Fruit fly (Drosophila melanogaster) whole organism, prepupa: Measurements from ENCODE around the gene CG43156.
A peak's percentile ranks its signal among the peaks of the same experiment; 100 is the strongest.

ENCODE experiments used
- CG10631 ChIP-seq: fragments of 200-800 bp; sonication (Bioruptor generic); optimal IDR thresholded peaks from 2 replicates; lab custom pipeline; 2016; ENCODE audit warnings: missing biosample characterization, missing genetic modification characterization
- CG11294 ChIP-seq: fragments of 200-800 bp; sonication (Bioruptor generic); IDR thresholded peaks from 2 replicates; pipeline ENCODE4 v1.3.6; 2022; ENCODE audit warnings: missing biosample characterization, missing genetic modification characterization
- CG11902 ChIP-seq: fragments of 200-800 bp; sonication (Bioruptor generic); optimal IDR thresholded peaks from 3 replicates; lab custom pipeline; 2016; ENCODE audit warnings: missing biosample characterization, missing genetic modification characterization
- CG15336 ChIP-seq: fragments of 200-800 bp; sonication (Bioruptor generic); IDR thresholded peaks from 2 replicates; pipeline ENCODE4 v1.3.6; 2022; ENCODE audit warnings: missing biosample characterization, missing genetic modification characterization
- CG1621 ChIP-seq: fragments of 200-800 bp; sonication (Bioruptor generic); optimal IDR thresholded peaks from 3 replicates; lab custom pipeline; 2018; ENCODE audit warnings: missing biosample characterization, mild to moderate bottlenecking, missing genetic modification characterization
- CG16779 ChIP-seq: fragments of 200-800 bp; sonication (Bioruptor generic); optimal IDR thresholded peaks from 3 replicates; lab custom pipeline; 2017; ENCODE audit warnings: missing biosample characterization, mild to moderate bottlenecking, missing genetic modification characterization
- CG3032 ChIP-seq: fragments of 200-800 bp; optimal IDR thresholded peaks from 2 replicates; lab custom pipeline; 2019; ENCODE audit warnings: missing biosample characterization, mild to moderate bottlenecking, missing genetic modification characterization, moderate library complexity
- CG31627 ChIP-seq: fragments of 200-800 bp; sonication (Bioruptor generic); optimal IDR thresholded peaks from 3 replicates; lab custom pipeline; 2016; ENCODE audit warnings: missing biosample characterization, missing genetic modification characterization
- CG32006 ChIP-seq: fragments of 200-800 bp; sonication (Bioruptor generic); optimal IDR thresholded peaks from 3 replicates; lab custom pipeline; 2017; ENCODE audit warnings: missing biosample characterization, mild to moderate bottlenecking, missing genetic modification characterization
- CG3919 ChIP-seq: fragments of 200-800 bp; sonication (Bioruptor generic); optimal IDR thresholded peaks from 3 replicates; lab custom pipeline; 2016; ENCODE audit warnings: missing biosample characterization, missing genetic modification characterization
- CG6163 ChIP-seq: fragments of 200-800 bp; sonication (Bioruptor generic); IDR thresholded peaks from 3 replicates; pipeline ENCODE4 v1.3.6; 2022; ENCODE audit warnings: missing biosample characterization, missing genetic modification characterization
- CG6276 ChIP-seq: fragments of 200-800 bp; sonication (Bioruptor generic); optimal IDR thresholded peaks from 2 replicates; lab custom pipeline; 2017; ENCODE audit warnings: missing biosample characterization, mild to moderate bottlenecking, missing genetic modification characterization
- CG6808 ChIP-seq: fragments of 200-800 bp; sonication (Bioruptor generic); optimal IDR thresholded peaks from 3 replicates; lab custom pipeline; 2017; ENCODE audit warnings: missing biosample characterization, missing genetic modification characterization, mild to moderate bottlenecking, moderate library complexity, missing genetic modification reagents
- CG6854 ChIP-seq: fragments of 200-800 bp; sonication (Bioruptor generic); optimal IDR thresholded peaks from 2 replicates; lab custom pipeline; 2017; ENCODE audit warnings: missing biosample characterization, mild to moderate bottlenecking, missing genetic modification characterization
- CG7368 ChIP-seq: fragments of 200-800 bp; sonication (Bioruptor generic); optimal IDR thresholded peaks from 3 replicates; lab custom pipeline; 2016; ENCODE audit warnings: missing biosample characterization, missing genetic modification characterization
- CG8119 ChIP-seq: fragments of 200-800 bp; sonication (Bioruptor generic); IDR thresholded peaks from 3 replicates; pipeline ENCODE4 v1.3.6; 2022; ENCODE audit warnings: missing biosample characterization, missing genetic modification characterization
- CG8319 ChIP-seq: fragments of 200-800 bp; sonication (Bioruptor generic); optimal IDR thresholded peaks from 3 replicates; lab custom pipeline; 2016; ENCODE audit warnings: missing biosample characterization, missing genetic modification characterization
- CG9139 ChIP-seq: fragments of 200-800 bp; sonication (Bioruptor generic); optimal IDR thresholded peaks from 3 replicates; lab custom pipeline; 2017; ENCODE audit warnings: missing biosample characterization, mild to moderate bottlenecking, missing genetic modification characterization
- Eip75B ChIP-seq: fragments of 200-800 bp; sonication (Bioruptor generic); optimal IDR thresholded peaks from 3 replicates; lab custom pipeline; 2016; ENCODE audit warnings: missing biosample characterization, missing genetic modification characterization
- Eip78C ChIP-seq: fragments of 200-800 bp; sonication (Bioruptor generic); peaks from one replicate; lab custom pipeline; 2016; ENCODE audit warnings: missing biosample characterization, missing genetic modification characterization
- Eip93F ChIP-seq: fragments of 200-800 bp; sonication (Bioruptor generic); optimal IDR thresholded peaks from 2 replicates; lab custom pipeline; 2016; ENCODE audit warnings: missing biosample characterization, mild to moderate bottlenecking, missing genetic modification characterization
- Ets96B ChIP-seq: fragments of 200-800 bp; optimal IDR thresholded peaks from 2 replicates; lab custom pipeline; 2019; ENCODE audit warnings: missing biosample characterization, mild to moderate bottlenecking, missing genetic modification characterization, moderate library complexity
- Gug ChIP-seq: fragments of 200-800 bp; sonication (Bioruptor generic); IDR thresholded peaks from 2 replicates; pipeline ENCODE4 v1.3.6; 2022; ENCODE audit warnings: missing biosample characterization, missing genetic modification characterization
- Hr39 ChIP-seq: fragments of 200-800 bp; sonication (Bioruptor generic); optimal IDR thresholded peaks from 2 replicates; lab custom pipeline; 2016; ENCODE audit warnings: missing biosample characterization, missing genetic modification characterization
- Hr4 ChIP-seq: fragments of 200-800 bp; sonication (Bioruptor generic); optimal IDR thresholded peaks from 3 replicates; lab custom pipeline; 2016; ENCODE audit warnings: missing biosample characterization, missing genetic modification characterization
- Lpt ChIP-seq: fragments of 200-800 bp; sonication (Bioruptor generic); optimal IDR thresholded peaks from 3 replicates; lab custom pipeline; 2016; ENCODE audit warnings: missing biosample characterization, missing genetic modification characterization
- OdsH ChIP-seq: fragments of 200-800 bp; sonication (Bioruptor generic); optimal IDR thresholded peaks from 3 replicates; lab custom pipeline; 2016; ENCODE audit warnings: missing biosample characterization, missing genetic modification characterization
- Smox ChIP-seq: fragments of 200-800 bp; sonication (Bioruptor generic); optimal IDR thresholded peaks from 3 replicates; lab custom pipeline; 2016; ENCODE audit warnings: missing biosample characterization, missing genetic modification characterization
- Sox102F ChIP-seq: fragments of 200-800 bp; sonication (Bioruptor generic); optimal IDR thresholded peaks from 2 replicates; lab custom pipeline; 2016; ENCODE audit warnings: missing biosample characterization, mild to moderate bottlenecking, missing genetic modification characterization
- Sox14 ChIP-seq: fragments of 200-800 bp; sonication (Bioruptor generic); optimal IDR thresholded peaks from 3 replicates; lab custom pipeline; 2016; ENCODE audit warnings: missing biosample characterization, missing genetic modification characterization
- Sox15 ChIP-seq: fragments of 200-800 bp; sonication (Bioruptor generic); optimal IDR thresholded peaks from 3 replicates; lab custom pipeline; 2016; ENCODE audit warnings: missing biosample characterization, missing genetic modification characterization
- achi ChIP-seq: fragments of 200-800 bp; sonication (Bioruptor generic); optimal IDR thresholded peaks from 3 replicates; lab custom pipeline; 2016; ENCODE audit warnings: missing biosample characterization, missing genetic modification characterization
- acj6 ChIP-seq: fragments of 200-800 bp; sonication (Bioruptor generic); optimal IDR thresholded peaks from 3 replicates; lab custom pipeline; 2016; ENCODE audit warnings: missing biosample characterization, missing genetic modification characterization
- dac ChIP-seq: fragments of 200-800 bp; sonication (Bioruptor generic); optimal IDR thresholded peaks from 2 replicates; lab custom pipeline; 2017; ENCODE audit warnings: missing biosample characterization, mild to moderate bottlenecking, missing genetic modification characterization
- eg ChIP-seq: fragments of 200-800 bp; sonication (Bioruptor generic); IDR thresholded peaks from 3 replicates; pipeline ENCODE4 v1.3.6; 2022; ENCODE audit warnings: missing biosample characterization, missing genetic modification characterization
- esn ChIP-seq: fragments of 200-800 bp; sonication (Bioruptor generic); optimal IDR thresholded peaks from 2 replicates; lab custom pipeline; 2016; ENCODE audit warnings: missing biosample characterization, mild to moderate bottlenecking, missing genetic modification characterization, moderate library complexity
- fd85E ChIP-seq: fragments of 200-800 bp; sonication (Bioruptor generic); optimal IDR thresholded peaks from 3 replicates; lab custom pipeline; 2016; ENCODE audit warnings: missing biosample characterization, missing genetic modification characterization
- fkh ChIP-seq: fragments of 200-800 bp; sonication (Bioruptor generic); optimal IDR thresholded peaks from 3 replicates; lab custom pipeline; 2017; ENCODE audit warnings: missing biosample characterization, mild to moderate bottlenecking, missing genetic modification characterization, moderate library complexity
- lz ChIP-seq: fragments of 200-800 bp; sonication (Bioruptor generic); optimal IDR thresholded peaks from 3 replicates; lab custom pipeline; 2016; ENCODE audit warnings: missing biosample characterization, missing genetic modification characterization
- pdm3 ChIP-seq: fragments of 200-800 bp; sonication (Bioruptor generic); optimal IDR thresholded peaks from 3 replicates; lab custom pipeline; 2016; ENCODE audit warnings: missing biosample characterization, missing genetic modification characterization
- spab ChIP-seq: fragments of 200-800 bp; sonication (Bioruptor generic); optimal IDR thresholded peaks from 2 replicates; lab custom pipeline; 2017; ENCODE audit warnings: missing biosample characterization, mild to moderate bottlenecking, missing genetic modification characterization, missing genetic modification reagents
- ss ChIP-seq, 2 experiments: fragments of 200-800 bp; sonication (Bioruptor generic); optimal IDR thresholded peaks; 2 replicates in 1 of 2; 3 replicates in 1 of 2; lab custom pipeline; 2017 to 2018; ENCODE audit warnings: mild to moderate bottlenecking in 2 of 2, missing biosample characterization in 2 of 2, missing genetic modification characterization in 2 of 2, moderate library complexity in 1 of 2
- svp ChIP-seq: fragments of 200-800 bp; sonication (Bioruptor generic); peaks from one replicate; lab custom pipeline; 2016; ENCODE audit warnings: missing biosample characterization, missing genetic modification characterization
- topi ChIP-seq: fragments of 200-800 bp; sonication (Bioruptor generic); optimal IDR thresholded peaks from 3 replicates; lab custom pipeline; 2016; ENCODE audit warnings: missing biosample characterization, missing genetic modification characterization
- vri ChIP-seq: fragments of 200-800 bp; sonication (Bioruptor generic); optimal IDR thresholded peaks from 3 replicates; lab custom pipeline; 2016; ENCODE audit warnings: missing biosample characterization, mild to moderate bottlenecking, missing genetic modification characterization

The CG43156 gene

DNA sequence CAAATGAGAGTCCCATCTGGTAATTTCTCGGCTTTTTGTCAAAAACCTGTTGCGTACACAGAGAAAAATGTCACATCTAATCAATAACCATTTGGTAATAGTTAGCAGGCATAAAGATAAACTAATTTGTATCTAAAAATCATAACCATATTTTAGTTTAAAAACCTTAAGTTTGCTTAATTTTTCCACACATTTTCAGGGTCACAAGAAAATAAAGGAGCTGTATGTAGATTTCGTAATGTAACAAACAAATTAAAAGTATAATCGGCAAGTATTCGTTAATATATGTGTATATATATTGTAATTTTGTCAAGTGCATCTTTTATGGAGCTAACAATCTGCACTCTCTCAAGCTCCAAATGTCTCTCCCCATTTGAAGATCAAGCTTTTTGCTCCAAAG, 14.3 kb upstream of the CG43156 start (continued):
- TF ChIP-seq pdm3 (GFP tag; lab: Kevin White, UChicago) (peak; percentile 79), Eip93F (GFP tag; lab: Kevin White, UChicago) (no peak), spab (peak; percentile 30), svp (peak; percentile 93), Ets96B (tag; lab: Kevin White, UChicago) (peak; percentile 64), topi (GFP tag; lab: Kevin White, UChicago) (peak; percentile 86), lz (GFP tag; lab: Kevin White, UChicago) (peak; percentile 85), Hr39 (GFP tag; lab: Kevin White, UChicago) (peak; percentile 75), CG6854 (GFP tag; lab: Kevin White, UChicago) (peak; percentile 73), Gug (GFP tag; lab: Robert Waterston, UW) (peak; percentile 76), CG32006 (GFP tag; lab: Kevin White, UChicago) (peak; percentile 92), CG3032 (tag; lab: Kevin White, UChicago) (peak; percentile 70), Smox (GFP tag; lab: Kevin White, UChicago) (peak; percentile 82), Sox102F (peak; percentile 73), acj6 (peak; percentile 83), CG7368 (peak; percentile 53), CG6163 (GFP tag; lab: Robert Waterston, UW) (peak; percentile 81)
- TF ChIP-seq, all 60 proteins: peak for 56

DNA sequence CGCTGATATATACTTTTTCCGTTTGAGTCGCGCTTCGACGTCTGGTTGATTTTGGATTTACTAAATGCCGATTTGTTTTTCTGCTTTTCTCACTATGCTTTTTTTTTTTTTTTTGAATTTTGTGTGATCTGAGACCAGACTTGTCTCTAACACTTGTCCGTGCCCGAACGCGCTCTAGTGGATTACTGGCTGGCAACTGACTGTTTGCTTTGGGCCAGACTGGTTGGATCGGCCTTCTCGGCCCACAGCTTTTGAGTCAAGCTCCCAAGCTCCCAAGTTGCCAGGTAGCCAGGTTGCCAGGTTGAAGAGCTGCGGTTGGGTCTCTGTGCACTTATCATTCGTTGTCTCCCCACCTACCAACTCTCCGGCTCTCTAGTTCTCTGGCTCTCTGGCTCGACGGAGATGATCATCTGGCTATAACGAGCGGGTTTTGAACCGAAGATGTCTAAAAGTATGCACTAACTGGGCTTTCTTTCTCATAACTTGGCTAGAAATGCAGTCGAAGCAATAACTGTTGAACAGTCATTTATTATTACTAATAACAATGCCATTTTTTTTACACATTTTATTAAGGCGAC, 10.5 kb upstream of the CG43156 start, which contains the start of gene pot:
TSS of gene pot (minus strand) at position 205 of the 578 bp plus-strand sequence.
- TF ChIP-seq CG6276 (GFP tag; lab: Kevin White, UChicago) (peak; percentile 27), Smox (GFP tag; lab: Kevin White, UChicago) (no peak), CG6163 (GFP tag; lab: Robert Waterston, UW) (0 out of 3 replicates have a peak, but pooled peaks have one; percentile 12), Lpt (peak; percentile 15), CG32006 (GFP tag; lab: Kevin White, UChicago) (peak; percentile 6), CG9139 (peak; percentile 5), CG11902 (GFP tag; lab: Kevin White, UChicago) (no peak), Sox102F (peak; percentile 13), svp (no peak), CG8319 (GFP tag; lab: Kevin White, UChicago) (no peak), lz (GFP tag; lab: Kevin White, UChicago) (no peak), CG16779 (tag; lab: Kevin White, UChicago) (no peak), CG15336 (GFP tag; lab: Robert Waterston, UW) (0 out of 2 replicates have a peak, but pooled peaks have one; percentile 20), CG10631 (no peak), CG6854 (GFP tag; lab: Kevin White, UChicago) (peak; percentile 22), CG3919 (GFP tag; lab: Kevin White, UChicago) (no peak), Eip75B (no peak), OdsH (GFP tag; lab: Kevin White, UChicago) (no peak), spab (no peak), CG6808 (peak; percentile 23), Eip78C (GFP tag; lab: Kevin White, UChicago) (peak; percentile 50), fkh (GFP tag; lab: Kevin White, UChicago) (peak; percentile 15), eg (GFP tag; lab: Robert Waterston, UW) (peak; percentile 49; the same call in 1 of the 3 replicates), CG31627 (GFP tag; lab: Kevin White, UChicago) (no peak)

DNA sequence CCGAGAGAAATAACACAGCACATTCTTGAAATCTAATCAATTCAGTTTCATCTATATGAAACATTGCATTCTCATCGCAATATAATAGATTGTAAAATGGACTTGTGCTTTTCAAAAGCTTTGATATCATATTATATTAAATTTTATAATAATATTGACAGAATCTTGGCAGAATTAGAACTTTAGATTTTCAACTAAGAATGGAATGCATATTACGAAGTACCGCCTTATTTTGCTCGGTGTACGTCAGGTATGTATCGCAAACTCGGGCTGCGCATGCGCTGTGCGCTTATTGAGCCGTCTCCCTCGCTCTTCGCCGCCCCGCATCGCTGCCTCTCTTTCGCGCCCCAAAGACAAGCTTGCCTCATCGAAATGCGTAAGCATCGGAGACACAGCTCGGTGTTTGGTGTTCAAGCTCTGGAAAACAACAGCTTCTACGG, 8.5 kb upstream of the CG43156 start:
- TF ChIP-seq CG31627 (GFP tag; lab: Kevin White, UChicago) (peak; percentile 47), OdsH (GFP tag; lab: Kevin White, UChicago) (peak; percentile 86), CG32006 (GFP tag; lab: Kevin White, UChicago) (peak; percentile 96), esn (GFP tag; lab: Kevin White, UChicago) (peak; percentile 84), CG8119 (GFP tag; lab: Robert Waterston, UW) (peak; percentile 95), CG11902 (GFP tag; lab: Kevin White, UChicago) (peak; percentile 53), fd85E (GFP tag; lab: Kevin White, UChicago) (peak; percentile 56), CG1621 (tag; lab: Kevin White, UChicago) (peak; percentile 81), CG8319 (GFP tag; lab: Kevin White, UChicago) (peak; percentile 57), Hr4 (GFP tag; lab: Kevin White, UChicago) (peak; percentile 78), Lpt (peak; percentile 74), CG3919 (GFP tag; lab: Kevin White, UChicago) (peak; percentile 81), Sox15 (GFP tag; lab: Kevin White, UChicago) (peak; percentile 72), Eip93F (GFP tag; lab: Kevin White, UChicago) (no peak), CG6808 (peak; percentile 92), Sox14 (GFP tag; lab: Kevin White, UChicago) (peak; percentile 56), ss (GFP tag; optimal IDR thresholded peaks at IDR 0.05; lab: Kevin White, UChicago) (peak; percentile 93), CG6163 (GFP tag; lab: Robert Waterston, UW) (peak; percentile 80), Eip78C (GFP tag; lab: Kevin White, UChicago) (peak; percentile 94), CG11294 (peak; percentile 55), Gug (GFP tag; lab: Robert Waterston, UW) (peak; percentile 86), vri (GFP tag; lab: Kevin White, UChicago) (peak; percentile 47), Ets96B (tag; lab: Kevin White, UChicago) (peak; percentile 89), dac (GFP tag; lab: Kevin White, UChicago) (peak; percentile 89), achi (peak; percentile 86)
